Worm (Caenorhabditis elegans) whole organism, L4/young adult: Measurements from ENCODE around the gene odd-2.

ENCODE experiments used
- W03F9.2 ChIP-seq: fragments of 150-350 bp; optimal IDR thresholded peaks from 2 replicates; lab custom pipeline; 2014; ENCODE audit warnings: missing biosample characterization, missing genetic modification characterization
- him-1 ChIP-seq: sonication (generic microtip); optimal IDR thresholded peaks from 2 replicates; lab custom pipeline; 2016; ENCODE audit warnings: missing genotype, missing genetic modification reagents, missing genetic modification characterization, missing compliant biosample characterization

- no peak for TF ChIP-seq him-1 (tag; lab: Kevin White, UChicago)
- peak; percentile 25 for TF ChIP-seq W03F9.2 (tag; lab: Kevin White, UChicago)
Measured at ce11 chrX:6204696-6205232, 44.4 kb upstream of the odd-2 start, which contains the start of gene bca-1.
